Worm (Caenorhabditis elegans) whole organism, late embryonic: ENCODE data around the gene srh-83.

Experiments used
- C08G9.2 ChIP-seq: sonication (generic microtip); optimal IDR thresholded peaks from 2 replicates; lab custom pipeline; 2016; ENCODE audit warnings: mild to moderate bottlenecking, missing genetic modification characterization, moderate library complexity, missing compliant biosample characterization
- C38D4.7 ChIP-seq: fragments of 200-800 bp; sonication (Bioruptor generic); optimal IDR thresholded peaks from 2 replicates; lab custom pipeline; 2018; ENCODE audit warnings: mild to moderate bottlenecking, missing genetic modification characterization, moderate library complexity, missing compliant biosample characterization
- F13H6.1 ChIP-seq: sonication (generic microtip); optimal IDR thresholded peaks from 2 replicates; lab custom pipeline; 2016; ENCODE audit warnings: missing genetic modification characterization, missing compliant biosample characterization
- K09A11.1 ChIP-seq: sonication (generic microtip); optimal IDR thresholded peaks from 2 replicates; lab custom pipeline; 2017; ENCODE audit warnings: antibody characterized with exemption, mild to moderate bottlenecking, missing genetic modification characterization, missing compliant biosample characterization; ENCODE audit not compliant: insufficient read depth
- T23F11.4 ChIP-seq: fragments of 200-800 bp; sonication (Bioruptor generic); optimal IDR thresholded peaks from 2 replicates; lab custom pipeline; 2018; ENCODE audit warnings: mild to moderate bottlenecking, missing genetic modification characterization, missing compliant biosample characterization
- ahr-1 ChIP-seq: sonication (generic microtip); optimal IDR thresholded peaks from 2 replicates; lab custom pipeline; 2016; ENCODE audit warnings: missing genetic modification characterization, missing compliant biosample characterization
- ceh-18 ChIP-seq: sonication (generic microtip); optimal IDR thresholded peaks from 2 replicates; lab custom pipeline; 2016; ENCODE audit warnings: missing genetic modification characterization, missing compliant biosample characterization
- ceh-34 ChIP-seq: sonication (generic microtip); optimal IDR thresholded peaks from 2 replicates; lab custom pipeline; 2016; ENCODE audit warnings: mild to moderate bottlenecking, missing genetic modification characterization, missing compliant biosample characterization
- ceh-6 ChIP-seq: fragments of 200-800 bp; sonication (Bioruptor generic); optimal IDR thresholded peaks from 2 replicates; lab custom pipeline; 2018; ENCODE audit warnings: mild to moderate bottlenecking, missing genetic modification characterization, missing compliant biosample characterization
- che-1 ChIP-seq: sonication (generic microtip); optimal IDR thresholded peaks from 2 replicates; lab custom pipeline; 2016; ENCODE audit warnings: mild to moderate bottlenecking, missing genetic modification characterization, missing compliant biosample characterization
- dmd-4 ChIP-seq: sonication (generic microtip); optimal IDR thresholded peaks from 2 replicates; lab custom pipeline; 2016; ENCODE audit warnings: borderline replicate concordance, missing genetic modification characterization, missing compliant biosample characterization
- elt-4 ChIP-seq: sonication (generic microtip); optimal IDR thresholded peaks from 2 replicates; lab custom pipeline; 2016; ENCODE audit warnings: missing genetic modification characterization, missing compliant biosample characterization
- ets-4 ChIP-seq: sonication (generic microtip); optimal IDR thresholded peaks from 2 replicates; lab custom pipeline; 2016; ENCODE audit warnings: missing genetic modification characterization, missing compliant biosample characterization
- eyg-1 ChIP-seq: sonication (generic microtip); optimal IDR thresholded peaks from 2 replicates; lab custom pipeline; 2016; ENCODE audit warnings: missing genotype, missing genetic modification characterization, missing compliant biosample characterization
- fkh-10 ChIP-seq: fragments of 150-350 bp; optimal IDR thresholded peaks from 2 replicates; lab custom pipeline; 2014; ENCODE audit warnings: missing biosample characterization, missing genetic modification reagents, missing genetic modification characterization
- fkh-6 ChIP-seq: sonication (generic microtip); optimal IDR thresholded peaks from 2 replicates; lab custom pipeline; 2016; ENCODE audit warnings: missing genetic modification characterization, missing compliant biosample characterization
- hlh-13 ChIP-seq: fragments of 200-800 bp; sonication (Bioruptor generic); optimal IDR thresholded peaks from 2 replicates; lab custom pipeline; 2018; ENCODE audit warnings: mild to moderate bottlenecking, missing genetic modification characterization, missing compliant biosample characterization
- hlh-30 ChIP-seq: sonication (generic microtip); optimal IDR thresholded peaks from 2 replicates; lab custom pipeline; 2017; ENCODE audit warnings: antibody characterized with exemption, missing genetic modification characterization, missing compliant biosample characterization; ENCODE audit not compliant: insufficient read depth
- lim-6 ChIP-seq: sonication (generic microtip); optimal IDR thresholded peaks from 2 replicates; lab custom pipeline; 2016; ENCODE audit warnings: missing genetic modification characterization, missing compliant biosample characterization
- nfya-1 ChIP-seq: sonication (generic microtip); optimal IDR thresholded peaks from 2 replicates; lab custom pipeline; 2017; ENCODE audit warnings: missing genetic modification characterization, mild to moderate bottlenecking, missing compliant biosample characterization, antibody characterized with exemption, moderate library complexity
- nhr-232 ChIP-seq: sonication (generic microtip); optimal IDR thresholded peaks from 2 replicates; lab custom pipeline; 2016; ENCODE audit warnings: missing genetic modification characterization, missing compliant biosample characterization
- npax-4 ChIP-seq: sonication (generic microtip); optimal IDR thresholded peaks from 2 replicates; lab custom pipeline; 2016; ENCODE audit warnings: missing genetic modification characterization, missing compliant biosample characterization
- pha-2 ChIP-seq: sonication (generic microtip); optimal IDR thresholded peaks from 2 replicates; lab custom pipeline; 2017; ENCODE audit warnings: mild to moderate bottlenecking, missing genetic modification characterization, missing compliant biosample characterization
- pha-4 ChIP-seq: fragments of 150-350 bp; optimal IDR thresholded peaks from 2 replicates; lab custom pipeline; 2018; ENCODE audit warnings: missing biosample characterization, missing genetic modification reagents, missing genetic modification characterization
- pqm-1 ChIP-seq: sonication (generic microtip); optimal IDR thresholded peaks from 2 replicates; lab custom pipeline; 2016; ENCODE audit warnings: missing genetic modification characterization, missing compliant biosample characterization
- pros-1 ChIP-seq: fragments of 150-350 bp; optimal IDR thresholded peaks from 2 replicates; lab custom pipeline; 2014; ENCODE audit warnings: missing biosample characterization, missing genetic modification reagents, missing genetic modification characterization
- rnt-1 ChIP-seq: sonication (generic microtip); optimal IDR thresholded peaks from 2 replicates; lab custom pipeline; 2016; ENCODE audit warnings: missing genetic modification characterization, missing compliant biosample characterization
- sdc-2 ChIP-seq: sonication (generic microtip); optimal IDR thresholded peaks from 2 replicates; lab custom pipeline; 2016; ENCODE audit warnings: missing genotype, missing genetic modification characterization, missing compliant biosample characterization
- sox-4 ChIP-seq: sonication (generic microtip); optimal IDR thresholded peaks from 2 replicates; lab custom pipeline; 2017; ENCODE audit warnings: mild to moderate bottlenecking, missing genetic modification characterization, inconsistent platforms, missing compliant biosample characterization
- syd-9 ChIP-seq: sonication (generic microtip); optimal IDR thresholded peaks from 2 replicates; lab custom pipeline; 2016; ENCODE audit warnings: mild to moderate bottlenecking, missing genetic modification characterization, moderate library complexity, missing compliant biosample characterization
- unc-55 ChIP-seq: sonication (generic microtip); optimal IDR thresholded peaks from 2 replicates; lab custom pipeline; 2017; ENCODE audit warnings: missing biosample characterization, missing genetic modification reagents, missing genetic modification characterization
- ztf-16 ChIP-seq: sonication (generic microtip); optimal IDR thresholded peaks from 2 replicates; lab custom pipeline; 2017; ENCODE audit warnings: missing genetic modification characterization, missing compliant biosample characterization

srh-83 gene

ce11 chrV:7164210-7164609 lies at the start of gene srh-83:
srh-83 (plus strand) TSS chrV:7164510.
- TF ChIP-seq nhr-232 (tag; lab: Kevin White, UChicago) (no peak), che-1 (tag; lab: Kevin White, UChicago) (no peak), ceh-6 (GFP tag; lab: Kevin White, UChicago) (no peak), fkh-10 (GFP tag; lab: Kevin White, UChicago) (no peak), rnt-1 (tag; lab: Kevin White, UChicago) (no peak)
- TF ChIP-seq, all 69 proteins: peak for 0

DNA sequence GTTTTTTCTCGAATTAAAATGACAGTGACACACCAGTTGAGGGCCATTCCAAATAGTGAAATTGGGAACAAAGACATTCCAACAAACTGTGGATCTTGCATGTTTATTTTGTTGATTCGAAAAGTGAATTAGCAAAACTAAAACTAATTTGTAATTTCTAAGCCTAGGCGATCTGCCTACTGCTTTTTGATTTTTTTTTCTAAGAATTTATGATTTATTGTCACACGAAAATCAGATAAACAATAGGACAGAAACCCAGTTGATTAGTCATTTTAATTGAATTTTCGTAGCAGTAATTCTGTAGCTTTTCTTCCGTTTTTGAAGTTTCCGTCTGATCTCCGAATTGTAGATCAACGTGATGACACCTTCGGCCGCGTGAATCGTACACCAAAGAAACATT lies 45.5 kb upstream of the srh-83 start, which contains the start of gene srx-33:
Gene srx-33 (minus strand): TSS at position 101 of the 400 bp plus-strand sequence.
- no peak for TF ChIP-seq unc-55 (GFP tag; lab: Kevin White, UChicago)
- TF ChIP-seq, all 69 proteins: peak for 0

DNA sequence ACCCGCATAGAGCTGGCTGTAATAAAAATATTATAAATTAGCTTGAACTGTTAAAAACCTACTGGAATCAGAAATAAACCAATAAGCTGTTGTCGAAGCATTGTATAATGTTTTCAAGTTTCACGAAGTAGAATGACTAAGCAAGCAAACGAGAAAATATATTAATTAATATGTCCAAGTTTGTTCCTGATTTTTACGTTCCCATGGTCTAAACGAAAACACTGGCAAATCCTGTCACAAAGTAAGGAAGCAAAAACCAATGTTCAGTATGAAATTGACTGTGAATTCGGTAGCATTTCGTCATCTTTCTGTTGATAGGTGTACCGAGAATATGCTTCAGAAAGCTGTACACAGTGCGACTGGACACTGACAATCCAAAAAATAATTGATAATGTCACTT lies 44.1 kb upstream of the srh-83 start, which contains the start of gene srx-34:
Gene srx-34 (minus strand): TSS at position 101 of the 400 bp plus-strand sequence.
- no peak for TF ChIP-seq hlh-30
- no peak for TF ChIP-seq syd-9 (tag; lab: Kevin White, UChicago)
- no peak for TF ChIP-seq pha-4 (tag; lab: Kevin White, UChicago)
- no peak for TF ChIP-seq pros-1
- TF ChIP-seq elt-4, result no peak
- TF ChIP-seq pqm-1 (tag; lab: Kevin White, UChicago), result no peak
- TF ChIP-seq T23F11.4 (GFP tag; lab: Kevin White, UChicago), result no peak
- no peak for TF ChIP-seq F13H6.1 (tag; lab: Kevin White, UChicago)
- TF ChIP-seq sox-4, result no peak
- TF ChIP-seq C38D4.7 (GFP tag; lab: Kevin White, UChicago), result no peak
- TF ChIP-seq, all 69 proteins: peak for 0

DNA sequence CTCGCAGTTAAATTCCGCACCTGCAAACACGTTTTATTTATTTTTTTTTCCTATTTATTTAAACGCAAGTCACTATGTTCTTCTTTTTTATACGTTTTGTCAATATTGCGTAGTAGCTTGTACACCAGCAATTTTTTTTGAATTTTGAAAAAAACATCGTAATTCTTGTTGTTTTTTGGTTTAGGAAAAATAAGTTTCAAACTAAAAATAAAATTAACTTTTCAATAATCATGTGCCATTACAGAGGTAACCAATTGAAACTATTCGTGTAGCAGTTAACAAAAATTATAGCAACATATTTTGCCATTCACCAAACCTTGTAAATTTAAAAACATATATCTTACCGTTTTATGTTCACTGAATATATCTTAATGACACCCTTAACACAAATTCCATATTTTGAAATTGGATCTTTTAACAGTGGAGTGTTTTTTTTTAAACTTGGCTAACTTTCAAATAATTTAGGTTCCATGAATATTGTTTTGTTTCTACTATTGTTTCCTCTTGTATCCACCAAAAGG lies 41.1 kb upstream of the srh-83 start, which contains the start of gene lmd-5:
Gene lmd-5 (plus strand): TSS at position 471 of the 521 bp plus-strand sequence.
- TF ChIP-seq hlh-30 (no peak), ceh-18 (tag; lab: Kevin White, UChicago) (no peak), pha-2 (tag; lab: Kevin White, UChicago) (no peak), dmd-4 (tag; lab: Kevin White, UChicago) (no peak), npax-4 (tag; lab: Kevin White, UChicago) (no peak), pros-1 (no peak), sox-4 (no peak), sdc-2 (tag; lab: Kevin White, UChicago) (no peak), nfya-1 (tag; lab: Kevin White, UChicago) (no peak), ets-4 (tag; lab: Kevin White, UChicago) (no peak), hlh-13 (GFP tag; lab: Kevin White, UChicago) (no peak), fkh-10 (GFP tag; lab: Kevin White, UChicago) (no peak), ceh-34 (tag; lab: Kevin White, UChicago) (no peak), ahr-1 (no peak), eyg-1 (tag; lab: Kevin White, UChicago) (no peak), K09A11.1 (tag; lab: Kevin White, UChicago) (no peak), ztf-16 (tag; lab: Kevin White, UChicago) (no peak), lim-6 (no peak), fkh-6 (tag; lab: Kevin White, UChicago) (no peak)

DNA sequence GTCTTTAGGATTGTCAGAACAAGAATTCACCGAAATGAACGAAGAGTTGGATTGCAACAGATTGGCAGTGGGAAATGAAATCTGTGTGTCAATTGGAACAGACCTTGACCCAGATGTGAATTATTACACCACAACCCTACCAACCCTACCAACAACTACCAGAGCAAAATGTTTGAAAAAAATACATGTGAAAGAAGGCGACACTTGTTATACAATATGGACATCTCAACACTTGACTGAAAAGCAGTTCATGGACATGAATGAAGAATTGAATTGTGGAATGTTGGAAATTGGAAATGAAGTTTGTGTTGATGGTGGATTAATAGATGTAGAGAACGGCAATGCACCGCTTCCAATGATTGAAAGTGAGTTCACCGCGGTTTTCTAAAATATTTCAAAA lies 40.3 kb upstream of the srh-83 start:
- no peak for TF ChIP-seq hlh-13 (GFP tag; lab: Kevin White, UChicago)
- TF ChIP-seq C08G9.2 (tag; lab: Kevin White, UChicago), result no peak
- no peak for TF ChIP-seq sdc-2 (tag; lab: Kevin White, UChicago)
- no peak for TF ChIP-seq unc-55 (GFP tag; lab: Kevin White, UChicago)
- no peak for TF ChIP-seq K09A11.1 (tag; lab: Kevin White, UChicago)
- TF ChIP-seq nfya-1 (tag; lab: Kevin White, UChicago), result no peak
- TF ChIP-seq, all 69 proteins: peak for 0
